Worm (Caenorhabditis elegans): Measurements from ENCODE around the gene Y54G9A.7.
A peak's percentile ranks its signal among the peaks of the same experiment; 100 is the strongest.

DNA sequence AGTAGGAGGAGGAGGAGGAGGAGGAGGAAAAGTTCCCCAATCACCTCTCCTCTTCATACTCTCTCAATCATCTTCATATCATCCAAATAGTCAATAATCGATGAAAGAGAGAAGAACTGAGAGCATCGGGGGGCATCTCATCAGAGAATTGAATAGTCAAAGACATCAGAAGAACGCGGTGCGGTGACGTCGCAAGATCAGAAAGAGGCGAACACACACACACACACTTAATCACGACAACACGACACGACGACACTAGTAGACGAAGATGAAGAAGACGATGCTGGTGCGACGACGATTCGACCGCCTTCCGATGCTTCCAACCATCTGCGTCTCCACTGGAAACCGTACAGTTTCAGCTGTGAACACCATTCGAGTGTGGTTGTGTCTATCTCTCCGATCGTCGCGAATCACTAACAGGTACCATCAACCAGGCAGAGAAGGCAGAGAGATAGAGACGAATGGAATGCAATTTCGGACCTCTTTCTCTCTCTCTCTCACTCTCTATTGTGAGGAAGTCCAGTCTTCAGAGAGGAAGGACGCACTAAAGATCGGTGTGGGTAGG, 47.0 kb downstream of the Y54G9A.7 start:
- no peak for TF ChIP-seq unc-62 (GFP tag; optimal IDR thresholded peaks at IDR 0.05)
- no peak for TF ChIP-seq nhr-77 (tag; optimal IDR thresholded peaks at IDR 0.05)
- peak; percentile 60 for TF ChIP-seq nhr-23 (tag; optimal IDR thresholded peaks at IDR 0.05)
- TF ChIP-seq nfya-1 (tag; optimal IDR thresholded peaks at IDR 0.05; ENCODE audit: insufficient read depth): peak; percentile 31
- no peak for TF ChIP-seq zag-1 (tag; optimal IDR thresholded peaks at IDR 0.05)
